Worm (Caenorhabditis elegans): ENCODE measurements around the gene sad-1.

- TF ChIP-seq nfya-1 (tag; optimal IDR thresholded peaks at IDR 0.05; ENCODE audit: insufficient read depth) (no peak), snpc-4 (tag; optimal IDR thresholded peaks at IDR 0.05) (no peak), nhr-28 (tag; optimal IDR thresholded peaks at IDR 0.05) (no peak), ceh-9 (tag; optimal IDR thresholded peaks at IDR 0.05) (no peak), nhr-12 (tag; optimal IDR thresholded peaks at IDR 0.05) (no peak), lin-15B (tag; optimal IDR thresholded peaks at IDR 0.05) (no peak), nhr-67 (tag; optimal IDR thresholded peaks at IDR 0.05) (no peak), zag-1 (tag; optimal IDR thresholded peaks at IDR 0.05) (no peak), ama-1 (optimal IDR thresholded peaks at IDR 0.05) (no peak)
Measured at ce11 chrX:13507233-13507632, 6.8 kb upstream of the sad-1 start, which contains the start of gene H06A10.1.
